Worm (Caenorhabditis elegans): Measurements from ENCODE around the gene Y67D8B.3.

DNA sequence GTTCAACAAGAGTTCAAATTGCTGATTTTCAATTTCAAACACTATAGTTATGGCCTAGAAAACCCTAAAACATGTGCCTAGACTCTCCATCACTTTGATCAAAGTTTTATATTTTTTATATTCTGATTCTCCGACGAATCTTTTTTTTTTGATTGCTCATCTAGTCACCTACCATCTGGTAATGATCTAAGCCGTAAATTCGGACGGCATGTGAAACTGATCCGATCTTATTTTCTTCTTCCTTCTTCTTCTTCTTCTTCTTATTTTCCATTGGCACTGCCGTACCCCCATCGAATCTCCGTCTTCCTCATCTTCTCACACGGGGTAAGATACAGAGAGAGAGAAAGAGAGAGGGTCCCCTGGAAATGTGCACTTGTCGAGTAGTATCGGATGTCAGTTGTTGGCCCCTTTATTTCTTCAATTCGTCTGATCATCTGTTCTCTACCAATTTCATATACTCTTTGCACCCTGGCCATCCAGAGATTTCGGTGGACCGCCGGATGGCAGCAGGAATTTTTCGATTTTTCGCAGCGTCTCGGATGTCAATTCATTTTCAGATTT lies 33.3 kb downstream of the Y67D8B.3 start:
- no peak for TF ChIP-seq dpl-1 (GFP tag; optimal IDR thresholded peaks at IDR 0.05)
- no peak for TF ChIP-seq fkh-10 (GFP tag; optimal IDR thresholded peaks at IDR 0.05)
- TF ChIP-seq madf-5 (GFP tag; IDR thresholded peaks at IDR 0.05): no peak
- no peak for TF ChIP-seq nhr-11 (tag; optimal IDR thresholded peaks at IDR 0.05)
